Worm (Caenorhabditis elegans): ENCODE measurements around the gene Y43C5A.4.
A peak's percentile ranks its signal among the peaks of the same experiment; 100 is the strongest.

ce11 chrIV:10242458-10243123 is 35.2 kb upstream of the Y43C5A.4 start:
- TF ChIP-seq snpc-4 (tag; optimal IDR thresholded peaks at IDR 0.05) (no peak), unc-62 (GFP tag; optimal IDR thresholded peaks at IDR 0.05) (no peak), ztf-11 (tag; optimal IDR thresholded peaks at IDR 0.05) (no peak), lin-39 (tag; optimal IDR thresholded peaks at IDR 0.05) (no peak), blmp-1 (tag; optimal IDR thresholded peaks at IDR 0.05; ENCODE audit: insufficient read depth) (no peak), lin-13 (GFP tag; optimal IDR thresholded peaks at IDR 0.05) (peak; percentile 25), R02D3.7 (tag; optimal IDR thresholded peaks at IDR 0.05) (no peak), lsy-2 (tag; optimal IDR thresholded peaks at IDR 0.05) (peak in 1 of 2 experiments; percentile 41), zag-1 (tag; optimal IDR thresholded peaks at IDR 0.05) (no peak), ama-1 (optimal IDR thresholded peaks at IDR 0.05) (no peak)
